Worm (Caenorhabditis elegans) whole organism, L4 larva: Measurements from ENCODE around the gene F13D11.4.

Experiments used
- R02D3.7 ChIP-seq: fragments of 150-350 bp; sonication (generic microtip); optimal IDR thresholded peaks from 3 replicates; lab custom pipeline; 2014; ENCODE audit warnings: missing biosample characterization, missing genetic modification characterization
- unc-62 ChIP-seq, 3 experiments: fragments of 150-350 bp in 1 of 3; sonication (generic microtip); optimal IDR thresholded peaks in 2 of 3; peaks in 1 of 3; 1 replicate in 1 of 3; 2 replicates in 2 of 3; lab custom pipeline; 2014 to 2017; ENCODE audit warnings: missing biosample characterization in 3 of 3, missing genetic modification characterization in 3 of 3, missing genetic modification reagents in 3 of 3, missing genotype in 1 of 3

ce11 chrX:5859161-5859560 is 24.6 kb upstream of the F13D11.4 start:
- no peak for TF ChIP-seq R02D3.7 (tag; lab: Kevin White, UChicago)
- TF ChIP-seq unc-62 (GFP tag; optimal IDR thresholded peaks at IDR 0.05 in 1 of 2; lab: Kevin White, UChicago), result no peak
- no peak for TF ChIP-seq unc-62 (tag; optimal IDR thresholded peaks at IDR 0.05; lab: Kevin White, UChicago)
